Worm (Caenorhabditis elegans): ENCODE results near the gene npr-11.

DNA sequence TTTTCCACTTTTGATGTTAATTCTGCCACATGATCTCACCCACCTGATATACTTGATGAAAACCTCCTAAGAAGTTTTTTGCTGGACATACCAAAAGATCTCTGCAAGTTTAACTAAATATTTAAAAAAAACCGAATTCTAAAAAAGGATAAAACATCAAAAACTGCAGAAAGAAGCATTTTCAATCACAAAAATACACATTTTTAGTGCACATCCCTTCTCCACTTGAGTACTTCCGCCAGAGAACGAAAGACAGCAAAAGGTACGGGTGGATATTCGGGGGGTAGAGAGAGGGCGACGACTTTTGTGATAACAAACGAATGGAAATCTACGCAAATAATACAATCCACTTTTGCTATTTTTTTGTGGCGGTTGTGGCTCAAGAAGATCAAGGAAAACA is 24.8 kb downstream of the npr-11 start, which contains the start of gene C46H3.2:
- TF ChIP-seq elt-1 (tag; optimal IDR thresholded peaks at IDR 0.05) (no peak), nfya-1 (tag; optimal IDR thresholded peaks at IDR 0.05; ENCODE audit: insufficient read depth) (no peak), nhr-237 (tag; optimal IDR thresholded peaks at IDR 0.05) (no peak), egl-27 (tag; optimal IDR thresholded peaks at IDR 0.05) (no peak), unc-62 (GFP tag; optimal IDR thresholded peaks at IDR 0.05) (no peak), nhr-28 (tag; optimal IDR thresholded peaks at IDR 0.05) (no peak), egl-5 (tag; optimal IDR thresholded peaks at IDR 0.05) (no peak), nhr-77 (tag; optimal IDR thresholded peaks at IDR 0.05) (no peak), ama-1 (optimal IDR thresholded peaks at IDR 0.05) (no peak)
